Fruit fly (Drosophila melanogaster) whole organism, embryonic: ENCODE data around the gene CG15368.

Experiments used
- Antp ChIP-seq: fragments of 200-800 bp; sonication (Bioruptor generic); optimal IDR thresholded peaks from 3 replicates; lab custom pipeline; 2016; ENCODE audit warnings: missing biosample characterization, missing genetic modification characterization
- BEAF-32 ChIP-seq: fragments of 200-800 bp; sonication (Bioruptor generic); optimal IDR thresholded peaks from 3 replicates; lab custom pipeline; 2017; ENCODE audit warnings: missing biosample characterization, missing genetic modification characterization, mild to moderate bottlenecking, moderate library complexity, missing genetic modification reagents
- CG10321 ChIP-seq: fragments of 200-800 bp; sonication (Bioruptor generic); IDR thresholded peaks from 2 replicates; pipeline ENCODE4 v1.3.6; 2022; ENCODE audit warnings: missing biosample characterization, missing genetic modification characterization
- CG12219 ChIP-seq: fragments of 200-800 bp; sonication (Bioruptor generic); optimal IDR thresholded peaks from 3 replicates; lab custom pipeline; 2018; ENCODE audit warnings: missing biosample characterization, mild to moderate bottlenecking, missing genetic modification characterization
- CG13424 ChIP-seq: fragments of 200-800 bp; sonication (Bioruptor generic); optimal IDR thresholded peaks from 2 replicates; lab custom pipeline; 2019; ENCODE audit warnings: missing biosample characterization, mild to moderate bottlenecking, missing genetic modification characterization, moderate library complexity
- CG13624 ChIP-seq: fragments of 200-800 bp; sonication (Bioruptor generic); optimal IDR thresholded peaks from 2 replicates; lab custom pipeline; 2016; ENCODE audit warnings: missing biosample characterization, missing genetic modification characterization
- CG14667 ChIP-seq: fragments of 200-800 bp; sonication (Bioruptor generic); IDR thresholded peaks from 2 replicates; pipeline ENCODE4 v1.3.6; 2022; ENCODE audit warnings: missing biosample characterization, missing genetic modification characterization
- CG14965 ChIP-seq: fragments of 200-800 bp; sonication (Bioruptor generic); optimal IDR thresholded peaks from 2 replicates; lab custom pipeline; 2016; ENCODE audit warnings: missing biosample characterization, missing genetic modification characterization, borderline replicate concordance
- CG15073 ChIP-seq: fragments of 200-800 bp; sonication (Bioruptor generic); optimal IDR thresholded peaks from 2 replicates; lab custom pipeline; 2016; ENCODE audit warnings: missing biosample characterization, missing genetic modification characterization
- CG15601 ChIP-seq: fragments of 200-800 bp; sonication (Bioruptor generic); optimal IDR thresholded peaks from 3 replicates; lab custom pipeline; 2019; ENCODE audit warnings: missing biosample characterization, mild to moderate bottlenecking, missing genetic modification characterization, moderate library complexity
- CG16815 ChIP-seq: fragments of 200-800 bp; sonication (Bioruptor generic); optimal IDR thresholded peaks from 3 replicates; lab custom pipeline; 2017; ENCODE audit warnings: missing biosample characterization, mild to moderate bottlenecking, missing genetic modification characterization
- CG16863 ChIP-seq: fragments of 200-800 bp; sonication (Bioruptor generic); optimal IDR thresholded peaks from 3 replicates; lab custom pipeline; 2016; ENCODE audit warnings: missing biosample characterization, missing genetic modification characterization
- CG17829 ChIP-seq: fragments of 200-800 bp; optimal IDR thresholded peaks from 2 replicates; lab custom pipeline; 2019; ENCODE audit warnings: missing biosample characterization, mild to moderate bottlenecking, missing genetic modification characterization, moderate library complexity
- CG2129 ChIP-seq: fragments of 200-800 bp; sonication (Bioruptor generic); IDR thresholded peaks from 2 replicates; pipeline ENCODE4 v1.3.6; 2022; ENCODE audit warnings: missing biosample characterization, missing genetic modification characterization; ENCODE audit not compliant: partially characterized antibody
- CG3065 ChIP-seq: fragments of 200-800 bp; sonication (Bioruptor generic); optimal IDR thresholded peaks from 2 replicates; lab custom pipeline; 2016; ENCODE audit warnings: missing biosample characterization, missing genetic modification characterization
- CG31388 ChIP-seq: fragments of 200-800 bp; sonication (Bioruptor generic); optimal IDR thresholded peaks from 2 replicates; lab custom pipeline; 2016; ENCODE audit warnings: missing biosample characterization, missing genetic modification characterization
- CG3838 ChIP-seq: fragments of 200-800 bp; sonication (Bioruptor generic); optimal IDR thresholded peaks from 3 replicates; lab custom pipeline; 2016; ENCODE audit warnings: missing biosample characterization, missing genetic modification characterization
- CG4404 ChIP-seq: fragments of 200-800 bp; sonication (Bioruptor generic); IDR thresholded peaks from 2 replicates; pipeline ENCODE4 v1.3.6; 2022; ENCODE audit warnings: missing biosample characterization, missing genetic modification characterization
- CG6765 ChIP-seq: fragments of 200-800 bp; sonication (Bioruptor generic); optimal IDR thresholded peaks from 3 replicates; lab custom pipeline; 2017; ENCODE audit warnings: missing biosample characterization, mild to moderate bottlenecking, missing genetic modification characterization
- CG7839 ChIP-seq: fragments of 200-800 bp; sonication (Bioruptor generic); optimal IDR thresholded peaks from 3 replicates; lab custom pipeline; 2018; ENCODE audit warnings: missing biosample characterization, mild to moderate bottlenecking, missing genetic modification characterization, moderate library complexity
- CG8089 ChIP-seq: fragments of 200-800 bp; sonication (Bioruptor generic); optimal IDR thresholded peaks from 3 replicates; lab custom pipeline; 2016; ENCODE audit warnings: missing biosample characterization, missing genetic modification characterization
- CG8924 ChIP-seq: fragments of 200-800 bp; optimal IDR thresholded peaks from 3 replicates; lab custom pipeline; 2019; ENCODE audit warnings: missing biosample characterization, mild to moderate bottlenecking, missing genetic modification characterization, moderate library complexity
- Doc2 ChIP-seq: fragments of 200-800 bp; sonication (Bioruptor generic); IDR thresholded peaks from 2 replicates; pipeline ENCODE4 v1.3.6; 2022; ENCODE audit warnings: missing biosample characterization, missing genetic modification characterization
- HLH4C ChIP-seq: fragments of 200-800 bp; sonication (Bioruptor generic); IDR thresholded peaks from 3 replicates; pipeline ENCODE4 v1.3.6; 2022; ENCODE audit warnings: missing biosample characterization, missing genetic modification characterization; ENCODE audit not compliant: partially characterized antibody
- Hand ChIP-seq: fragments of 200-800 bp; sonication (Bioruptor generic); optimal IDR thresholded peaks from 2 replicates; lab custom pipeline; 2017; ENCODE audit warnings: mild to moderate bottlenecking, missing biosample characterization, missing genetic modification reagents, missing genetic modification characterization
- Hsf ChIP-seq: fragments of 200-800 bp; sonication (Bioruptor generic); optimal IDR thresholded peaks from 3 replicates; lab custom pipeline; 2016; ENCODE audit warnings: missing biosample characterization, missing genetic modification characterization
- Lpt ChIP-seq: fragments of >200 bp; optimal IDR thresholded peaks from 2 replicates; lab custom pipeline; 2018; ENCODE audit warnings: missing biosample characterization, missing genetic modification characterization
- Max ChIP-seq: fragments of 200-800 bp; sonication (Bioruptor generic); optimal IDR thresholded peaks from 2 replicates; lab custom pipeline; 2016; ENCODE audit warnings: missing biosample characterization, mild to moderate bottlenecking, missing genetic modification characterization
- Nf-YC ChIP-seq: fragments of 200-800 bp; optimal IDR thresholded peaks from 3 replicates; lab custom pipeline; 2019; ENCODE audit warnings: missing biosample characterization, mild to moderate bottlenecking, missing genetic modification characterization, moderate library complexity
- TFAM ChIP-seq: fragments of 200-800 bp; sonication (Bioruptor generic); optimal IDR thresholded peaks from 2 replicates; lab custom pipeline; 2017; ENCODE audit warnings: missing biosample characterization, missing genetic modification characterization, inconsistent platforms
- abd-A ChIP-seq: fragments of 200-800 bp; sonication (Bioruptor generic); optimal IDR thresholded peaks from 3 replicates; lab custom pipeline; 2019; ENCODE audit warnings: missing biosample characterization, mild to moderate bottlenecking, missing genetic modification characterization, moderate library complexity
- ac ChIP-seq: fragments of 200-800 bp; sonication (Bioruptor generic); optimal IDR thresholded peaks from 3 replicates; lab custom pipeline; 2017; ENCODE audit warnings: missing biosample characterization, mild to moderate bottlenecking, missing genetic modification characterization
- az2 ChIP-seq: fragments of 200-800 bp; sonication (Bioruptor generic); optimal IDR thresholded peaks from 3 replicates; lab custom pipeline; 2016; ENCODE audit warnings: missing biosample characterization, missing genetic modification characterization
- cato ChIP-seq: fragments of 200-800 bp; sonication (Bioruptor generic); optimal IDR thresholded peaks from 2 replicates; lab custom pipeline; 2016; ENCODE audit warnings: missing biosample characterization, missing genetic modification characterization, borderline replicate concordance
- caup ChIP-seq: fragments of 200-800 bp; sonication (Bioruptor generic); optimal IDR thresholded peaks from 3 replicates; lab custom pipeline; 2017; ENCODE audit warnings: missing biosample characterization, mild to moderate bottlenecking, missing genetic modification characterization, moderate library complexity; ENCODE audit not compliant: severe bottlenecking
- chm ChIP-seq: fragments of 200-800 bp; sonication (Bioruptor generic); IDR thresholded peaks from 2 replicates; pipeline ENCODE4 v1.3.6; 2022; ENCODE audit warnings: missing biosample characterization, missing genetic modification characterization
- eve ChIP-seq, 2 experiments: fragments of >200 bp; optimal IDR thresholded peaks; 2 replicates each; lab custom pipeline; 2017; ENCODE audit warnings: missing biosample characterization in 2 of 2, missing genetic modification characterization in 2 of 2
- ewg ChIP-seq: fragments of 200-800 bp; sonication (Bioruptor generic); optimal IDR thresholded peaks from 3 replicates; lab custom pipeline; 2017; ENCODE audit warnings: mild to moderate bottlenecking, missing biosample characterization, missing genetic modification reagents, missing genetic modification characterization
- ken ChIP-seq: fragments of 200-800 bp; sonication (Bioruptor generic); IDR thresholded peaks from 3 replicates; pipeline ENCODE4 v1.3.6; 2022; ENCODE audit warnings: missing biosample characterization, missing genetic modification characterization
- lbe ChIP-seq: fragments of 200-800 bp; sonication (Bioruptor generic); optimal IDR thresholded peaks from 2 replicates; lab custom pipeline; 2016; ENCODE audit warnings: missing biosample characterization, mild to moderate bottlenecking, missing genetic modification characterization
- nmo ChIP-seq: fragments of 200-800 bp; sonication (Bioruptor generic); optimal IDR thresholded peaks from 2 replicates; lab custom pipeline; 2018; ENCODE audit warnings: missing biosample characterization, mild to moderate bottlenecking, missing genetic modification characterization, moderate library complexity
- oc ChIP-seq: fragments of 200-800 bp; sonication (Bioruptor generic); optimal IDR thresholded peaks from 2 replicates; lab custom pipeline; 2018; ENCODE audit warnings: missing biosample characterization, mild to moderate bottlenecking, missing genetic modification characterization, moderate library complexity
- pfk ChIP-seq: fragments of 200-800 bp; sonication (Bioruptor generic); optimal IDR thresholded peaks from 2 replicates; lab custom pipeline; 2018; ENCODE audit warnings: missing biosample characterization, mild to moderate bottlenecking, missing genetic modification characterization, moderate library complexity
- phol ChIP-seq: fragments of 200-800 bp; sonication (Bioruptor generic); optimal IDR thresholded peaks from 3 replicates; lab custom pipeline; 2018; ENCODE audit warnings: missing biosample characterization, mild to moderate bottlenecking, missing genetic modification characterization, moderate library complexity
- so ChIP-seq: fragments of 200-800 bp; sonication (Bioruptor generic); IDR thresholded peaks from 3 replicates; pipeline ENCODE4 v1.3.6; 2022; ENCODE audit warnings: missing biosample characterization, missing genetic modification characterization
- ssp ChIP-seq: fragments of 200-800 bp; sonication (Bioruptor generic); IDR thresholded peaks from 2 replicates; pipeline ENCODE4 v1.3.6; 2022; ENCODE audit warnings: missing biosample characterization, missing genetic modification characterization
- tin ChIP-seq: fragments of 200-800 bp; sonication (Bioruptor generic); optimal IDR thresholded peaks from 3 replicates; lab custom pipeline; 2016; ENCODE audit warnings: missing biosample characterization, missing genetic modification characterization
- unpg ChIP-seq: fragments of 200-800 bp; sonication (Bioruptor generic); optimal IDR thresholded peaks from 3 replicates; lab custom pipeline; 2018; ENCODE audit warnings: missing biosample characterization, mild to moderate bottlenecking, missing genetic modification characterization, moderate library complexity
- zfh2 ChIP-seq: fragments of 200-800 bp; sonication (Bioruptor generic); optimal IDR thresholded peaks from 2 replicates; lab custom pipeline; 2016; ENCODE audit warnings: missing biosample characterization, missing genetic modification characterization

Gene CG15368

DNA sequence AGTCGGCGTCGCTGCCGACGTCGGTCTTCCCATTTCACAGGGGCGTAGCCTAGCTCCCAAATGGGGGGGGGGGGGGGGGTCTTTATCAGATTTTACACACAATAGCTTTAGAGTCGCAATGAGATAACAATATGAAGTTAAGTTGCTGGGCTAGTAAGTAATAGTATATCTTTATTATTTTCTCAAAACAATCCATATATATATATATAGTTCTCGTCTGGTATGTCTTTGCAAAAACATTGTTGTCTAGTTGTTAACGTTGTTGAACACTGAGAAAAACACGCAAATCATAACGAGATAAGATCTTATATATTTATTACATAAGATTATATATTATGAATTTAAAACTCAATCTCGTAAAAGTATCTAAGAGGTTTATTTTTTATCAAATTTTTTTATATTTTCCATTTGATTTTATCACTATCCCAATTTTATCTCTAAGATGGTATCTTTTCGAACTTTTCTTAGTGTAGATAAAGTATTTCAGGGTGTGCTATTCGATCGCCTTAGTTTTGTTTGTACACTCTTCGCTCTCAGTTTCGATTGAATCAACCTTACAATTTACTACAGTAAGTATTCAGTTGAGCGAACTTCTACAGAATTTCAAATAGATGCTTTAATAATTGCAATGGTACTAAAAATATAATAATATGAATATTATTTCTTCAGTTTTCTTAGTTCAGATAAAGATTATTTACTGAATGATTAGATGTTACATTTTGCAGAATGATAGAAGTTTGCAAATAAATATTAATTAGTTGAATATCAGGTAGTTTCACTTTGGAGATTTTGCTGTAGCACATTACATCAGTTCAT is 13.5 kb upstream of the CG15368 start (continued):
- peak; percentile 18 for TF ChIP-seq CG13624 (GFP tag; lab: Kevin White, UChicago)
- TF ChIP-seq CG16863 = no peak
- TF ChIP-seq CG13424 (tag; lab: Kevin White, UChicago) = peak; percentile 66
- no peak for TF ChIP-seq CG15073 (GFP tag; lab: Kevin White, UChicago)
- TF ChIP-seq phol (tag; lab: Kevin White, UChicago) = peak; percentile 52
- peak; percentile 72 for TF ChIP-seq Hand (GFP tag; lab: Kevin White, UChicago)
- 0 out of 3 replicates have a peak, but pooled peaks have one; percentile 49 for TF ChIP-seq so (GFP tag; lab: Robert Waterston, UW)
- TF ChIP-seq CG6765 (GFP tag; lab: Kevin White, UChicago) = peak; percentile 78
- TF ChIP-seq lbe (GFP tag; lab: Kevin White, UChicago) = no peak
- TF ChIP-seq CG15601 = peak; percentile 96
- TF ChIP-seq ewg = peak; percentile 12
- no peak for TF ChIP-seq az2 (GFP tag; lab: Kevin White, UChicago)
- TF ChIP-seq Max (GFP tag; lab: Kevin White, UChicago) = no peak
- TF ChIP-seq oc (tag; lab: Kevin White, UChicago) = no peak
- TF ChIP-seq pfk = no peak
- TF ChIP-seq CG10321 (GFP tag; lab: Robert Waterston, UW) = peak; percentile 58
- peak; percentile 40; the same call in 1 of the 2 replicates for TF ChIP-seq Doc2 (GFP tag; lab: Robert Waterston, UW)
- no peak for TF ChIP-seq CG3838 (GFP tag; lab: Kevin White, UChicago)
- no peak for TF ChIP-seq cato (GFP tag; lab: Kevin White, UChicago)
- TF ChIP-seq CG14965 (GFP tag; lab: Kevin White, UChicago) = no peak
- no peak for TF ChIP-seq CG3065
- peak; percentile 68 for TF ChIP-seq CG16815 (GFP tag; lab: Kevin White, UChicago)
- TF ChIP-seq CG8924 (tag; lab: Kevin White, UChicago) = peak; percentile 84
- no peak for TF ChIP-seq CG2129 (GFP tag; lab: Robert Waterston, UW)
- no peak for TF ChIP-seq HLH4C (GFP tag; lab: Robert Waterston, UW)
- TF ChIP-seq ken = peak; percentile 82
- peak; percentile 40 for TF ChIP-seq zfh2 (GFP tag; lab: Kevin White, UChicago)
- no peak for TF ChIP-seq CG31388 (GFP tag; lab: Kevin White, UChicago)
- peak; percentile 55 for TF ChIP-seq ssp (GFP tag; lab: Robert Waterston, UW)
- no peak for TF ChIP-seq CG8089 (GFP tag; lab: Kevin White, UChicago)
- TF ChIP-seq eve (GFP tag; optimal IDR thresholded peaks at IDR 0.05; lab: Kevin White, UChicago) = no peak
- TF ChIP-seq abd-A (tag; lab: Kevin White, UChicago) = no peak
- TF ChIP-seq ac (GFP tag; lab: Kevin White, UChicago) = no peak
- TF ChIP-seq Hsf (GFP tag; lab: Kevin White, UChicago) = peak; percentile 8
- no peak for TF ChIP-seq BEAF-32 (GFP tag; lab: Kevin White, UChicago)
- TF ChIP-seq unpg (GFP tag; lab: Kevin White, UChicago) = peak; percentile 73
- TF ChIP-seq Nf-YC (tag; lab: Kevin White, UChicago) = peak; percentile 56
- TF ChIP-seq CG4404 (GFP tag; lab: Robert Waterston, UW) = peak; percentile 66; the same call in 1 of the 2 replicates
- TF ChIP-seq nmo (GFP tag; lab: Kevin White, UChicago) = peak; percentile 53
- peak; percentile 9 for TF ChIP-seq tin (GFP tag; lab: Kevin White, UChicago)
- peak; percentile 58; the same call in 1 of the 2 replicates for TF ChIP-seq chm (GFP tag; lab: Robert Waterston, UW)
- TF ChIP-seq CG17829 (tag; lab: Kevin White, UChicago) = peak; percentile 41
- TF ChIP-seq CG7839 = peak; percentile 81
- peak; percentile 55 for TF ChIP-seq CG14667 (GFP tag; lab: Robert Waterston, UW)
- TF ChIP-seq CG12219 (GFP tag; lab: Kevin White, UChicago) = peak; percentile 19
- no peak for TF ChIP-seq Antp (GFP tag; lab: Kevin White, UChicago)
- peak; percentile 87 for TF ChIP-seq caup (GFP tag; lab: Kevin White, UChicago)
- TF ChIP-seq TFAM = no peak
- TF ChIP-seq Lpt (GFP tag; lab: Kevin White, UChicago) = no peak
